Fruit fly (Drosophila melanogaster): ENCODE data around the gene CheA75a.

- TF ChIP-seq lola (GFP tag; optimal IDR thresholded peaks at IDR 0.05): no peak
- no peak for TF ChIP-seq rgr (GFP tag; optimal IDR thresholded peaks at IDR 0.05)
- TF ChIP-seq pan (optimal IDR thresholded peaks at IDR 0.05): no peak
- no peak for TF ChIP-seq CG32264 (GFP tag; optimal IDR thresholded peaks at IDR 0.05)
- no peak for TF ChIP-seq Mio (GFP tag; optimal IDR thresholded peaks at IDR 0.05)
- no peak for TF ChIP-seq Myc (optimal IDR thresholded peaks at IDR 0.05)
- no peak for TF ChIP-seq OdsH (GFP tag; optimal IDR thresholded peaks at IDR 0.05)
- no peak for TF ChIP-seq psq (GFP tag; optimal IDR thresholded peaks at IDR 0.05)
- TF ChIP-seq tai (GFP tag; optimal IDR thresholded peaks at IDR 0.05): no peak
Observed at dm6 chr3L:18265543-18265942, 13.7 kb downstream of the CheA75a start.

All from whole organism, wandering third instar larva.